Fruit fly (Drosophila melanogaster): ENCODE measurements around the gene strat.

strat gene

dm6 chr2L:8350560-8351171, 30.5 kb downstream of the strat start (continued):
- TF ChIP-seq CG10209 (GFP tag; optimal IDR thresholded peaks at IDR 0.05) (peak; percentile 31), gsb-n (tag; optimal IDR thresholded peaks at IDR 0.05) (no peak), CG4360 (GFP tag; IDR thresholded peaks at IDR 0.05) (no peak), CG34422 (GFP tag; IDR thresholded peaks at IDR 0.05) (no peak), ap (GFP tag; IDR thresholded peaks at IDR 0.05) (no peak), CG2678 (tag; optimal IDR thresholded peaks at IDR 0.05) (peak; percentile 68), CG31365 (tag; optimal IDR thresholded peaks at IDR 0.05) (peak; percentile 22), CG6765 (GFP tag; optimal IDR thresholded peaks at IDR 0.05) (peak; percentile 26), chif (GFP tag; optimal IDR thresholded peaks at IDR 0.05) (peak in 1 of 2 experiments; percentile 11), sens (GFP tag) (peak; percentile 55), Dll (GFP tag; IDR thresholded peaks at IDR 0.05; ENCODE audit: partially characterized antibody) (no peak), CG3726 (GFP tag; IDR thresholded peaks at IDR 0.05) (no peak), tna (GFP tag; IDR thresholded peaks at IDR 0.05; ENCODE audit: partially characterized antibody) (no peak), CG17361 (GFP tag; IDR thresholded peaks at IDR 0.05) (no peak), BtbVII (GFP tag; optimal IDR thresholded peaks at IDR 0.05) (peak; percentile 57), CG4424 (GFP tag; optimal IDR thresholded peaks at IDR 0.05) (no peak), ems (GFP tag; optimal IDR thresholded peaks at IDR 0.05) (no peak), Hey (tag; optimal IDR thresholded peaks at IDR 0.05) (peak; percentile 31), CG16813 (GFP tag; IDR thresholded peaks at IDR 0.05; ENCODE audit: partially characterized antibody) (no peak), CG6683 (GFP tag; optimal IDR thresholded peaks at IDR 0.05) (peak; percentile 2), Fer2 (tag; optimal IDR thresholded peaks at IDR 0.05) (no peak), caup (GFP tag; optimal IDR thresholded peaks at IDR 0.05; ENCODE audit: severe bottlenecking) (peak; percentile 54), NfI (GFP tag; optimal IDR thresholded peaks at IDR 0.05) (peak; percentile 2), gro (GFP tag; optimal IDR thresholded peaks at IDR 0.05) (peak; percentile 62), pan (optimal IDR thresholded peaks at IDR 0.05) (no peak), pan (GFP tag; optimal IDR thresholded peaks at IDR 0.05 in 1 of 2, IDR thresholded peaks at IDR 0.05 in 1 of 2) (peak in 1 of 2 experiments; percentile 35), Ada2b (GFP tag; IDR thresholded peaks at IDR 0.05) (peak; percentile 12; the same call in 1 of the 2 replicates), CG15514 (GFP tag; optimal IDR thresholded peaks at IDR 0.05) (peak; percentile 62), Dref (GFP tag; IDR thresholded peaks at IDR 0.05) (no peak), Antp (GFP tag; optimal IDR thresholded peaks at IDR 0.05) (no peak), CG3838 (GFP tag; optimal IDR thresholded peaks at IDR 0.05) (no peak), Sox100B (GFP tag; optimal IDR thresholded peaks at IDR 0.05) (peak; percentile 8), tx (GFP tag; optimal IDR thresholded peaks at IDR 0.05) (no peak), Awh (GFP tag; IDR thresholded peaks at IDR 0.05) (no peak; the same call in 1 of the 2 replicates), CG12236 (GFP tag; optimal IDR thresholded peaks at IDR 0.05) (no peak), CG13624 (GFP tag; optimal IDR thresholded peaks at IDR 0.05) (no peak), Taf1 (GFP tag; IDR thresholded peaks at IDR 0.05) (no peak), Xrp1 (GFP tag; IDR thresholded peaks at IDR 0.05) (no peak), ATbp (GFP tag; optimal IDR thresholded peaks at IDR 0.05) (peak; percentile 80), Dip2 (GFP tag; IDR thresholded peaks at IDR 0.05) (no peak), ftz-f1 (GFP tag; optimal IDR thresholded peaks at IDR 0.05) (peak; percentile 50), HmgZ (tag; optimal IDR thresholded peaks at IDR 0.05) (peak; percentile 65), tap (tag; optimal IDR thresholded peaks at IDR 0.05) (no peak), twi (tag; optimal IDR thresholded peaks at IDR 0.05) (no peak), CG18262 (tag; optimal IDR thresholded peaks at IDR 0.05) (no peak), CTCF (GFP tag; optimal IDR thresholded peaks at IDR 0.05) (no peak), CG8944 (GFP tag; optimal IDR thresholded peaks at IDR 0.05) (no peak), mirr (GFP tag; optimal IDR thresholded peaks at IDR 0.05) (peak; percentile 73), CG15696 (tag; optimal IDR thresholded peaks at IDR 0.05) (no peak), dm (GFP tag; optimal IDR thresholded peaks at IDR 0.05) (no peak), Dek (tag; optimal IDR thresholded peaks at IDR 0.05) (peak; percentile 41)

Data from whole organism, embryonic.